Fruit fly (Drosophila melanogaster): Measurements from ENCODE around the gene Mesh1.
A peak's percentile ranks its signal among the peaks of the same experiment; 100 is the strongest.

DNA sequence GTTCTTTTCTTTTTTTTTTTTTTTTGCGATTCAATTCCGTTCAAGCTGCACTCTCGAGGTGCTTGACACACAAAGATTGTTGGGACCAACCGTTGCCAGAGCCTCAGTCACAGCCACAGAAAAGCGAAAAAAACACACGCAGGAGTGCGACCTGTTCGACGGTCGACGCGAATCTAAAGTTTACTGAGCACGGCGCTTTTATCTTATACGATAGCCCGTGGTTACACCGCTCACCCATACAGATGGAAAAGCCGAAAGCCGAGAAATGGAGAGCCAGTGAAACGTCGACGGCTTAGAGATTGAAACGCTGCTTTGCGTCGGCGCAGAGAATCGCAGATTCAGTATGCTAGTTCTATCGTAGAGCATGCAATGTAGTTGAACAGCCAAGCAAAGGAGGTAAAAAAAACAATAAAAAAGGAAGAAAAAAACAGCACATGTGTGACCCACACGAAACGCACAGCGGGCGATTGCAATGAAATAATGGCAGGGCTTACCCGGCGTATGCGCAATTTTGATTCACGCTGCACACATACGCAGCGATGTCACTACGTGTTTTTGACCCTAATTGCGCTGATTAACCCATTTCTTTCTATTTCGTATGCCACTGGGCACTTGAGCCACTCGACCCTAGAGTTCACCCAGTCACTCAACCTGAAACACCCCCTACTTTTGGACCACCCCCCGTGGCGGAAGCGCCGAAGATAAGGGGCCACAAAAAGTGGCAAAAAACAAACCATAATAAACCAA is 48.1 kb upstream of the Mesh1 start, which contains the start of gene SP1029:
- TF ChIP-seq rn (GFP tag; IDR thresholded peaks at IDR 0.05): no peak
- no peak for TF ChIP-seq Snoo (tag; optimal IDR thresholded peaks at IDR 0.05)
- TF ChIP-seq Pif1A (GFP tag; optimal IDR thresholded peaks at IDR 0.05): no peak
- peak; percentile 63 for TF ChIP-seq CG4496 (GFP tag; IDR thresholded peaks at IDR 0.05)
- peak; percentile 4 for TF ChIP-seq CG8301 (tag; optimal IDR thresholded peaks at IDR 0.05)
- peak; percentile 38; the same call in 1 of the 2 replicates for TF ChIP-seq Ets98B (GFP tag; IDR thresholded peaks at IDR 0.05)
- TF ChIP-seq fd96Ca (GFP tag; IDR thresholded peaks at IDR 0.05): peak; percentile 38; the same call in 2 of the 3 replicates
- TF ChIP-seq CG32121 (GFP tag; IDR thresholded peaks at IDR 0.05): no peak

All from whole organism, pupa.